Fruit fly (Drosophila melanogaster) whole organism, embryonic: ENCODE measurements around the gene CG4880.

ENCODE experiments used
- Adf1 ChIP-seq: fragments of 200-800 bp; sonication (Bioruptor generic); IDR thresholded peaks from 2 replicates; pipeline ENCODE4 v1.3.6; 2022; ENCODE audit warnings: missing biosample characterization, missing genetic modification characterization
- Awh ChIP-seq: fragments of 200-800 bp; sonication (Bioruptor generic); IDR thresholded peaks from 2 replicates; pipeline ENCODE4, ENCODE4 v1.3.6; 2022; ENCODE audit warnings: missing biosample characterization, missing genetic modification characterization
- BEAF-32 ChIP-seq: fragments of 200-800 bp; sonication (Bioruptor generic); optimal IDR thresholded peaks from 3 replicates; lab custom pipeline; 2017; ENCODE audit warnings: missing biosample characterization, missing genetic modification characterization, mild to moderate bottlenecking, moderate library complexity, missing genetic modification reagents
- CG10209 ChIP-seq: fragments of 200-800 bp; sonication (Bioruptor generic); optimal IDR thresholded peaks from 3 replicates; lab custom pipeline; 2017; ENCODE audit warnings: missing biosample characterization, mild to moderate bottlenecking, missing genetic modification characterization, missing genetic modification reagents
- CG10366 ChIP-seq: fragments of 200-800 bp; sonication (Bioruptor generic); IDR thresholded peaks from 2 replicates; pipeline ENCODE4 v1.3.6; 2022; ENCODE audit warnings: missing biosample characterization, missing genetic modification characterization
- CG10543 ChIP-seq: fragments of 200-800 bp; sonication (Bioruptor generic); optimal IDR thresholded peaks from 3 replicates; lab custom pipeline; 2017; ENCODE audit warnings: missing biosample characterization, mild to moderate bottlenecking, missing genetic modification characterization, moderate library complexity
- CG12071 ChIP-seq: fragments of 200-800 bp; sonication (Bioruptor generic); optimal IDR thresholded peaks from 3 replicates; lab custom pipeline; 2018; ENCODE audit warnings: missing biosample characterization, mild to moderate bottlenecking, missing genetic modification characterization
- CG12236 ChIP-seq: fragments of 200-800 bp; sonication (Bioruptor generic); optimal IDR thresholded peaks from 2 replicates; lab custom pipeline; 2016; ENCODE audit warnings: missing biosample characterization, missing genetic modification characterization
- CG12744 ChIP-seq: fragments of 200-800 bp; sonication (Bioruptor generic); optimal IDR thresholded peaks from 2 replicates; lab custom pipeline; 2016; ENCODE audit warnings: missing biosample characterization, missing genetic modification characterization
- CG12769 ChIP-seq: fragments of 200-800 bp; sonication (Bioruptor generic); optimal IDR thresholded peaks from 2 replicates; lab custom pipeline; 2019; ENCODE audit warnings: missing biosample characterization, mild to moderate bottlenecking, missing genetic modification characterization, moderate library complexity
- CG13424 ChIP-seq: fragments of 200-800 bp; sonication (Bioruptor generic); optimal IDR thresholded peaks from 2 replicates; lab custom pipeline; 2019; ENCODE audit warnings: missing biosample characterization, mild to moderate bottlenecking, missing genetic modification characterization, moderate library complexity
- CG18262 ChIP-seq: fragments of 200-800 bp; optimal IDR thresholded peaks from 3 replicates; lab custom pipeline; 2019; ENCODE audit warnings: missing biosample characterization, mild to moderate bottlenecking, missing genetic modification characterization, moderate library complexity
- CG2116 ChIP-seq: fragments of 200-800 bp; sonication (Bioruptor generic); optimal IDR thresholded peaks from 3 replicates; lab custom pipeline; 2018; ENCODE audit warnings: missing biosample characterization, mild to moderate bottlenecking, missing genetic modification characterization
- CG2199 ChIP-seq: fragments of 200-800 bp; sonication (Bioruptor generic); IDR thresholded peaks from 3 replicates; pipeline ENCODE4 v1.3.6; 2022; ENCODE audit warnings: missing biosample characterization, missing genetic modification characterization
- CG2678 ChIP-seq: fragments of 200-800 bp; sonication (Bioruptor generic); optimal IDR thresholded peaks from 3 replicates; lab custom pipeline; 2019; ENCODE audit warnings: missing biosample characterization, mild to moderate bottlenecking, missing genetic modification characterization, moderate library complexity
- CG30020 ChIP-seq: fragments of 200-800 bp; optimal IDR thresholded peaks from 2 replicates; lab custom pipeline; 2019; ENCODE audit warnings: missing biosample characterization, mild to moderate bottlenecking, missing genetic modification characterization, moderate library complexity
- CG30403 ChIP-seq: fragments of 200-800 bp; sonication (Bioruptor generic); optimal IDR thresholded peaks from 3 replicates; lab custom pipeline; 2016; ENCODE audit warnings: missing biosample characterization, missing genetic modification characterization
- CG31224 ChIP-seq: fragments of 200-800 bp; sonication (Bioruptor generic); IDR thresholded peaks from 2 replicates; pipeline ENCODE4 v1.3.6; 2022; ENCODE audit warnings: missing biosample characterization, missing genetic modification characterization
- CG3163 ChIP-seq: fragments of 200-800 bp; sonication (Bioruptor generic); optimal IDR thresholded peaks from 3 replicates; lab custom pipeline; 2016; ENCODE audit warnings: missing biosample characterization, missing genetic modification characterization
- CG32532 ChIP-seq: fragments of 200-800 bp; sonication (Bioruptor generic); IDR thresholded peaks from 2 replicates; pipeline ENCODE4 v1.3.6; 2022; ENCODE audit warnings: missing biosample characterization, missing genetic modification characterization
- CG3838 ChIP-seq: fragments of 200-800 bp; sonication (Bioruptor generic); optimal IDR thresholded peaks from 3 replicates; lab custom pipeline; 2016; ENCODE audit warnings: missing biosample characterization, missing genetic modification characterization
- CG3847 ChIP-seq: fragments of 200-800 bp; sonication (Bioruptor generic); IDR thresholded peaks from 2 replicates; pipeline ENCODE4 v1.3.6; 2022; ENCODE audit warnings: missing biosample characterization, missing genetic modification characterization
- CG4424 ChIP-seq: fragments of 200-800 bp; sonication (Bioruptor generic); optimal IDR thresholded peaks from 3 replicates; lab custom pipeline; 2016; ENCODE audit warnings: missing biosample characterization, missing genetic modification characterization
- CkIIα-i1 ChIP-seq: fragments of 200-800 bp; sonication (Bioruptor generic); IDR thresholded peaks from 2 replicates; pipeline ENCODE4 v1.3.6; 2022; ENCODE audit warnings: missing biosample characterization, missing genetic modification characterization
- E2f2 ChIP-seq: fragments of 200-800 bp; sonication (Bioruptor generic); IDR thresholded peaks from 2 replicates; pipeline ENCODE4 v1.3.6; 2022; ENCODE audit warnings: missing biosample characterization, missing genetic modification characterization
- Ets65A ChIP-seq: fragments of 200-800 bp; sonication (Bioruptor generic); peaks from one replicate; lab custom pipeline; 2016; ENCODE audit warnings: missing biosample characterization, missing genetic modification characterization
- GATAe ChIP-seq: fragments of 200-800 bp; sonication (Bioruptor generic); conservative IDR thresholded peaks from 2 replicates; pipeline ENCODE4 v1.3.6; 2022; ENCODE audit warnings: missing biosample characterization, missing genetic modification characterization
- H15 ChIP-seq: fragments of 200-800 bp; sonication (Bioruptor generic); IDR thresholded peaks from 3 replicates; pipeline ENCODE4 v1.3.6; 2022; ENCODE audit warnings: missing biosample characterization, missing genetic modification characterization
- Hsf ChIP-seq: fragments of 200-800 bp; sonication (Bioruptor generic); optimal IDR thresholded peaks from 3 replicates; lab custom pipeline; 2016; ENCODE audit warnings: missing biosample characterization, missing genetic modification characterization
- Max ChIP-seq: fragments of 200-800 bp; sonication (Bioruptor generic); optimal IDR thresholded peaks from 2 replicates; lab custom pipeline; 2016; ENCODE audit warnings: missing biosample characterization, mild to moderate bottlenecking, missing genetic modification characterization
- Poxn ChIP-seq: fragments of 200-800 bp; sonication (Bioruptor generic); IDR thresholded peaks from 2 replicates; pipeline ENCODE4 v1.3.6; 2022; ENCODE audit warnings: missing biosample characterization, missing genetic modification characterization
- Ptx1 ChIP-seq: fragments of 200-800 bp; sonication (Bioruptor generic); IDR thresholded peaks from 2 replicates; pipeline ENCODE4 v1.3.6; 2022; ENCODE audit warnings: missing biosample characterization, missing genetic modification characterization
- TFAM ChIP-seq: fragments of 200-800 bp; sonication (Bioruptor generic); optimal IDR thresholded peaks from 2 replicates; lab custom pipeline; 2017; ENCODE audit warnings: missing biosample characterization, missing genetic modification characterization, inconsistent platforms
- Xrp1 ChIP-seq: fragments of 200-800 bp; sonication (Bioruptor generic); IDR thresholded peaks from 2 replicates; pipeline ENCODE4 v1.3.6; 2022; ENCODE audit warnings: missing biosample characterization, missing genetic modification characterization
- al ChIP-seq: fragments of 200-800 bp; sonication (Bioruptor generic); IDR thresholded peaks from 2 replicates; pipeline ENCODE4 v1.3.6; 2022; ENCODE audit warnings: missing biosample characterization, missing genetic modification characterization
- bbx ChIP-seq: fragments of 200-800 bp; sonication (Bioruptor generic); IDR thresholded peaks from 2 replicates; pipeline ENCODE4 v1.3.6; 2022; ENCODE audit warnings: missing biosample characterization, missing genetic modification characterization; ENCODE audit not compliant: partially characterized antibody
- bigmax ChIP-seq: fragments of 200-800 bp; sonication (Bioruptor generic); optimal IDR thresholded peaks from 2 replicates; lab custom pipeline; 2018; ENCODE audit warnings: missing biosample characterization, mild to moderate bottlenecking, missing genetic modification characterization
- dan ChIP-seq: fragments of 200-800 bp; sonication (Bioruptor generic); IDR thresholded peaks from 2 replicates; pipeline ENCODE4 v1.3.6; 2022; ENCODE audit warnings: missing biosample characterization, missing genetic modification characterization
- en ChIP-seq: fragments of 200-800 bp; sonication (Bioruptor generic); optimal IDR thresholded peaks from 2 replicates; lab custom pipeline; 2016; ENCODE audit warnings: missing biosample characterization, missing genetic modification characterization
- gem ChIP-seq: fragments of 200-800 bp; sonication (Bioruptor generic); optimal IDR thresholded peaks from 2 replicates; lab custom pipeline; 2019; ENCODE audit warnings: missing biosample characterization, mild to moderate bottlenecking, missing genetic modification characterization, moderate library complexity
- gfzf ChIP-seq: fragments of 200-800 bp; sonication (Bioruptor generic); optimal IDR thresholded peaks from 2 replicates; lab custom pipeline; 2016; ENCODE audit warnings: missing biosample characterization, mild to moderate bottlenecking, missing genetic modification characterization, moderate library complexity
- grau ChIP-seq: fragments of 200-800 bp; optimal IDR thresholded peaks from 3 replicates; lab custom pipeline; 2019; ENCODE audit warnings: missing biosample characterization, mild to moderate bottlenecking, missing genetic modification characterization, moderate library complexity
- luna ChIP-seq: fragments of 200-800 bp; sonication (Bioruptor generic); optimal IDR thresholded peaks from 2 replicates; lab custom pipeline; 2016; ENCODE audit warnings: missing biosample characterization, missing genetic modification characterization
- nau ChIP-seq: fragments of 200-800 bp; sonication (Bioruptor generic); optimal IDR thresholded peaks from 3 replicates; lab custom pipeline; 2017; ENCODE audit warnings: missing biosample characterization, mild to moderate bottlenecking, missing genetic modification characterization, missing genetic modification reagents
- odd ChIP-seq: fragments of 200-800 bp; sonication (Bioruptor generic); optimal IDR thresholded peaks from 2 replicates; lab custom pipeline; 2017; ENCODE audit warnings: missing biosample characterization, mild to moderate bottlenecking, missing genetic modification characterization
- org-1 ChIP-seq: fragments of 200-800 bp; sonication (Bioruptor generic); optimal IDR thresholded peaks from 2 replicates; lab custom pipeline; 2017; ENCODE audit warnings: missing biosample characterization, missing genetic modification characterization
- pfk ChIP-seq: fragments of 200-800 bp; sonication (Bioruptor generic); optimal IDR thresholded peaks from 2 replicates; lab custom pipeline; 2018; ENCODE audit warnings: missing biosample characterization, mild to moderate bottlenecking, missing genetic modification characterization, moderate library complexity
- phol ChIP-seq: fragments of 200-800 bp; sonication (Bioruptor generic); optimal IDR thresholded peaks from 3 replicates; lab custom pipeline; 2018; ENCODE audit warnings: missing biosample characterization, mild to moderate bottlenecking, missing genetic modification characterization, moderate library complexity
- row ChIP-seq: fragments of 200-800 bp; sonication (Bioruptor generic); IDR thresholded peaks from 3 replicates; pipeline ENCODE4 v1.3.6; 2022; ENCODE audit warnings: missing biosample characterization, missing genetic modification characterization
- sens-2 ChIP-seq: fragments of 200-800 bp; sonication (Bioruptor generic); IDR thresholded peaks from 2 replicates; pipeline ENCODE4 v1.3.6; 2022; ENCODE audit warnings: missing biosample characterization, missing genetic modification characterization
- sima ChIP-seq: fragments of 200-800 bp; sonication (Bioruptor generic); optimal IDR thresholded peaks from 2 replicates; lab custom pipeline; 2016; ENCODE audit warnings: missing biosample characterization, missing genetic modification characterization
- sisA ChIP-seq: fragments of 200-800 bp; sonication (Bioruptor generic); IDR thresholded peaks from 2 replicates; pipeline ENCODE4 v1.3.6; 2022; ENCODE audit warnings: missing biosample characterization, missing genetic modification characterization
- slou ChIP-seq: fragments of 200-800 bp; sonication (Bioruptor generic); optimal IDR thresholded peaks from 3 replicates; lab custom pipeline; 2016; ENCODE audit warnings: missing biosample characterization, missing genetic modification characterization

CG4880 gene

DNA sequence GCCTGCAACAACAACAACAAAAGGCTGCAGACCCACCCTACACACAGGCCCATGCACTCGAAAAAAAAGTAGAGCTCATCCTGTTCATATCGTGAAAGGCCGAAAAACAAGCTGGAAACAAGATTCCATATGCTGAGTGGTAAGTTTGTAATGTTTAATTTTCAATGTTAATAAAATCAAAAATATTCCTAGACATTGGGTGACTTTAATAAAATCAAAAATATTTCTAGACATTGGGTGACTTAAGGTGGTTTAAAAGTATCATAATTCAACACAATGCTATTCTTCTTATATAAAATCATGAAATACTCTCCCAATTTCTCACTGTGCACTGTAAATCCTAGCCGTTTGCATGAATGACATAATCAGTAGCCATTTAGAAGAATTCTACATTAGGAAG, 6.6 kb upstream of the CG4880 start (continued):
- no peak for TF ChIP-seq bigmax (GFP tag; lab: Kevin White, UChicago)
- peak; percentile 1 for TF ChIP-seq CG4424 (GFP tag; lab: Kevin White, UChicago)
- no peak for TF ChIP-seq Awh
- no peak for TF ChIP-seq nau (GFP tag; lab: Kevin White, UChicago)
- TF ChIP-seq CG10209 (GFP tag; lab: Kevin White, UChicago), result no peak
- peak; percentile 22 for TF ChIP-seq phol (tag; lab: Kevin White, UChicago)
- no peak for TF ChIP-seq odd (GFP tag; lab: Kevin White, UChicago)
- no peak for TF ChIP-seq CG12071 (GFP tag; lab: Kevin White, UChicago)
- no peak for TF ChIP-seq Max
- TF ChIP-seq CG18262 (tag; lab: Kevin White, UChicago), result peak; percentile 18
- peak; percentile 80 for TF ChIP-seq Ets65A (GFP tag; lab: Kevin White, UChicago)
- no peak for TF ChIP-seq CG31224 (GFP tag; lab: Robert Waterston, UW)
- no peak for TF ChIP-seq CG10366
- TF ChIP-seq CG3838 (GFP tag; lab: Kevin White, UChicago), result no peak
- TF ChIP-seq dan (GFP tag; lab: Robert Waterston, UW), result no peak
- TF ChIP-seq CG2678 (tag; lab: Kevin White, UChicago), result no peak
- no peak for TF ChIP-seq sens-2 (GFP tag; lab: Robert Waterston, UW)
- no peak for TF ChIP-seq org-1 (GFP tag; lab: Kevin White, UChicago)
- peak; percentile 13; the same call in 1 of the 2 replicates for TF ChIP-seq Xrp1
- no peak for TF ChIP-seq GATAe (GFP tag; lab: Robert Waterston, UW)
- TF ChIP-seq CG3163, result no peak
- TF ChIP-seq Hsf (GFP tag; lab: Kevin White, UChicago), result no peak
- TF ChIP-seq sisA (GFP tag; lab: Robert Waterston, UW), result no peak
- TF ChIP-seq CG12236 (GFP tag; lab: Kevin White, UChicago), result no peak
- TF ChIP-seq CG30020 (tag; lab: Kevin White, UChicago), result no peak
- no peak for TF ChIP-seq CG32532 (GFP tag; lab: Robert Waterston, UW)
- TF ChIP-seq Poxn, result no peak
- TF ChIP-seq gem (tag; lab: Kevin White, UChicago), result peak; percentile 23
- TF ChIP-seq al (GFP tag; lab: Robert Waterston, UW), result no peak

DNA sequence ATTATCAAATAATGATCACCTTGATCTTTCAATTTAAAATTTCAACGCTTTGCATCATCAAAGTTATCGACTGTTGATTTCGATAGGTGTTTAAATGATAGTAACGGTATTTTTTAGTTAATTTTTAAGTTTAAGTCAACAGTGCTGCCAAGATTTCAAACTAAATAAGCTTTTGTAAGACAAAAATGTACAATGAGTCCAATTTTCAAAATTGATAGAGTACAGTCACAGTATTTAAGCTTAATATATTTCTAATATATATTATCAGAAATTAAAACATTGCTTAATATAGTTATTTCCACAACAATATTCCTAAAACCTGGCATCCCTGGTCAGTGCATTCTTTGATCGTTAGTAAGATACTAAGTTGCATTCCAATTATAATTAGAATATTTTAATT, 5.6 kb upstream of the CG4880 start, which contains the start of gene CG4872:
TSS of gene CG4872 (plus strand) at position 333 of the 400 bp plus-strand sequence.
- TF ChIP-seq H15 (no peak), grau (tag; lab: Kevin White, UChicago) (peak; percentile 13), BEAF-32 (GFP tag; lab: Kevin White, UChicago) (peak; percentile 5), en (GFP tag; lab: Kevin White, UChicago) (no peak), CG12744 (GFP tag; lab: Kevin White, UChicago) (no peak), E2f2 (GFP tag; lab: Robert Waterston, UW) (peak; percentile 41; the same call in 1 of the 2 replicates), gfzf (GFP tag; lab: Kevin White, UChicago) (peak; percentile 44), CG13424 (tag; lab: Kevin White, UChicago) (peak; percentile 12), CG12769 (tag; lab: Kevin White, UChicago) (no peak), CG18262 (tag; lab: Kevin White, UChicago) (peak; percentile 0), luna (GFP tag; lab: Kevin White, UChicago) (no peak), CG30403 (GFP tag; lab: Kevin White, UChicago) (peak; percentile 3), CG10543 (GFP tag; lab: Kevin White, UChicago) (no peak), Adf1 (GFP tag; lab: Robert Waterston, UW) (no peak), row (GFP tag; lab: Robert Waterston, UW) (peak; percentile 42), CG3847 (GFP tag; lab: Robert Waterston, UW) (no peak), bbx (GFP tag; lab: Robert Waterston, UW) (no peak), CkIIα-i1 (GFP tag; lab: Robert Waterston, UW) (no peak), CG2199 (no peak), pfk (no peak), CG2116 (peak; percentile 31), Ptx1 (GFP tag; lab: Robert Waterston, UW) (no peak), TFAM (GFP tag; lab: Kevin White, UChicago) (no peak), slou (GFP tag; lab: Kevin White, UChicago) (no peak), sima (no peak)
